Fruit fly (Drosophila melanogaster) ovary, adult (tissue): ENCODE data around the gene Doc3.

Source experiments
- CG17801 ChIP-seq: fragments of 200-800 bp; optimal IDR thresholded peaks from 2 replicates; lab custom pipeline; 2019; ENCODE audit warnings: missing biosample characterization, mild to moderate bottlenecking, missing genetic modification characterization, moderate library complexity; ENCODE audit not compliant: partially characterized antibody

The Doc3 gene

dm6 chr3L:9042200-9042988 lies 37.4 kb downstream of the Doc3 start:
- TF ChIP-seq CG17801, result no peak

dm6 chr3L:9043648-9044047 lies 38.7 kb downstream of the Doc3 start:
- no peak for TF ChIP-seq CG17801

dm6 chr3L:9044896-9045295 lies 39.9 kb downstream of the Doc3 start:
- TF ChIP-seq CG17801, result no peak

dm6 chr3L:9045318-9045717 lies 40.3 kb downstream of the Doc3 start:
- no peak for TF ChIP-seq CG17801

- TF ChIP-seq CG17801, result no peak
These were observed 41.3 kb downstream of the Doc3 start for dm6 chr3L:9046274-9046673.

dm6 chr3L:9047062-9047461 lies 42.1 kb downstream of the Doc3 start, which contains the start of gene Argk2:
Gene Argk2, plus strand, starts transcription at chr3L:9047439.
- no peak for TF ChIP-seq CG17801

- TF ChIP-seq CG17801, result no peak
These were observed 45.6 kb downstream of the Doc3 start for dm6 chr3L:9050447-9051069.

- TF ChIP-seq CG17801, result no peak
These were observed 46.8 kb downstream of the Doc3 start for dm6 chr3L:9051830-9052259.

- TF ChIP-seq CG17801, result no peak
These were observed 48.0 kb downstream of the Doc3 start for dm6 chr3L:9052798-9053541.

- no peak for TF ChIP-seq CG17801
These were observed 49.2 kb downstream of the Doc3 start for dm6 chr3L:9054239-9054638.

- no peak for TF ChIP-seq CG17801
These were observed 49.9 kb downstream of the Doc3 start for dm6 chr3L:9054822-9055407.

- no peak for TF ChIP-seq CG17801
These were observed 51.1 kb downstream of the Doc3 start for dm6 chr3L:9055870-9056807.
